Worm (Caenorhabditis elegans) whole organism, L3 larva: Measurements from ENCODE around the gene C14A4.6.

ENCODE experiments used
- mdl-1 ChIP-seq: fragments of 150-350 bp; optimal IDR thresholded peaks from 2 replicates; lab custom pipeline; 2014; ENCODE audit warnings: missing biosample characterization, missing genetic modification characterization
- pha-4 ChIP-seq: fragments of 150-350 bp; optimal IDR thresholded peaks from 2 replicates; lab custom pipeline; 2014; ENCODE audit warnings: missing biosample characterization, missing genetic modification reagents, missing genetic modification characterization

ce11 chrII:10592452-10592851, 2.1 kb downstream of the C14A4.6 start, which contains the start of gene crn-5:
- no peak for TF ChIP-seq pha-4
- TF ChIP-seq mdl-1 (tag; lab: Kevin White, UChicago), result no peak
